Worm (Caenorhabditis elegans): ENCODE measurements around the gene M02E1.1.

- TF ChIP-seq nhr-77 (tag; optimal IDR thresholded peaks at IDR 0.05): no peak
- TF ChIP-seq nhr-23 (tag; optimal IDR thresholded peaks at IDR 0.05): no peak
- TF ChIP-seq snpc-4 (tag; optimal IDR thresholded peaks at IDR 0.05): no peak
- no peak for TF ChIP-seq nhr-10 (tag; optimal IDR thresholded peaks at IDR 0.05)
- no peak for TF ChIP-seq gmeb-1 (tag; optimal IDR thresholded peaks at IDR 0.05)
- no peak for TF ChIP-seq fos-1 (tag; optimal IDR thresholded peaks at IDR 0.05)
- no peak for TF ChIP-seq unc-39 (tag; optimal IDR thresholded peaks at IDR 0.05)
- TF ChIP-seq peb-1 (tag; optimal IDR thresholded peaks at IDR 0.05): no peak
- TF ChIP-seq ceh-82 (tag; optimal IDR thresholded peaks at IDR 0.05): no peak
- TF ChIP-seq elt-1 (tag; optimal IDR thresholded peaks at IDR 0.05): no peak
- no peak for TF ChIP-seq nhr-25 (tag; optimal IDR thresholded peaks at IDR 0.05)
- TF ChIP-seq skn-1 (tag; optimal IDR thresholded peaks at IDR 0.05): no peak
Observed at ce11 chrX:343822-344221, 17.9 kb downstream of the M02E1.1 start.

Data from whole organism, L2 larva.